Worm (Caenorhabditis elegans): Measurements from ENCODE around the gene srsx-15.

Gene srsx-15

ce11 chrIV:5658225-5658624 is 34.6 kb upstream of the srsx-15 start:
- TF ChIP-seq elt-1 (tag; optimal IDR thresholded peaks at IDR 0.05) (no peak), fkh-2 (tag; optimal IDR thresholded peaks at IDR 0.05) (no peak), nhr-237 (tag; optimal IDR thresholded peaks at IDR 0.05) (no peak), elt-2 (tag; optimal IDR thresholded peaks at IDR 0.05) (peak; percentile 52), ceh-28 (tag; optimal IDR thresholded peaks at IDR 0.05) (no peak)

DNA sequence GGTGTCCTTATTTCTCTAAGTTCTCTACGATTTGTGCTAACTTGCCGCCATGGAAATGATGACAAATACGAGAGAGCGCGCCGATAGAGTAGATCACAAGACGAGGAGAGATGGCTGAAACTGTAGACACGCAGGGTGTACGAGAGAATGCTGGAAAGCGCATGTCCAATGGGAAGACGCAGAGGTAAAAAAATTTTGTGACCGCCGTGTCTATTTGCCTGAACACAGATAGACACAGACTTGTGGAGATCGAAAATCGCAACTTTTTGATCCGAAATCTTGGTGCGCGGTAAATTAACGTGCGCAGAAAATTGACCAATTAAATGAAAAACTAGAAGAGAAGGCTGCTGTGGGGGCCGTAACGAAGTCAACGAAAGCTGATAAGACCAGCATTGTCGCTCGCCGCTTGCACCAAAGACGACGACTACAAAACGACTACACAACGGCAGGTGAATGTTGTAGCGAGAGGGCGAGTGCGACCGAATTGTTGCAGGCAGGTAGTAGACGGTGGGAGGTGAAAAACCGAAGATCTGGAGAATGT is 33.6 kb upstream of the srsx-15 start:
- TF ChIP-seq ama-1 (optimal IDR thresholded peaks at IDR 0.05) (no peak), ztf-11 (tag; optimal IDR thresholded peaks at IDR 0.05) (no peak), ceh-16 (tag; optimal IDR thresholded peaks at IDR 0.05) (no peak), pqm-1 (tag; optimal IDR thresholded peaks at IDR 0.05) (peak; percentile 23), mdl-1 (tag; optimal IDR thresholded peaks at IDR 0.05) (no peak), nhr-11 (tag; optimal IDR thresholded peaks at IDR 0.05) (peak; percentile 67), ceh-9 (tag; optimal IDR thresholded peaks at IDR 0.05) (no peak), nhr-12 (tag; optimal IDR thresholded peaks at IDR 0.05) (no peak), egl-5 (tag; optimal IDR thresholded peaks at IDR 0.05) (no peak), lin-39 (tag; optimal IDR thresholded peaks at IDR 0.05) (peak; percentile 12), nhr-76 (tag; optimal IDR thresholded peaks at IDR 0.05) (no peak), unc-62 (GFP tag; optimal IDR thresholded peaks at IDR 0.05) (no peak), daf-12 (tag; optimal IDR thresholded peaks at IDR 0.05) (no peak), sea-2 (GFP tag; optimal IDR thresholded peaks at IDR 0.05) (no peak), R02D3.7 (tag; optimal IDR thresholded peaks at IDR 0.05) (peak; percentile 46), ZK546.5 (tag; optimal IDR thresholded peaks at IDR 0.05) (no peak), nhr-67 (tag; optimal IDR thresholded peaks at IDR 0.05) (no peak), nhr-23 (tag; optimal IDR thresholded peaks at IDR 0.05) (peak; percentile 94), nhr-25 (tag; optimal IDR thresholded peaks at IDR 0.05) (peak; percentile 94), fkh-10 (GFP tag; optimal IDR thresholded peaks at IDR 0.05) (no peak), elt-2 (tag; optimal IDR thresholded peaks at IDR 0.05) (peak; percentile 47), zag-1 (tag; optimal IDR thresholded peaks at IDR 0.05) (no peak), lsy-12 (tag; optimal IDR thresholded peaks at IDR 0.05) (peak; percentile 49), skn-1 (tag; optimal IDR thresholded peaks at IDR 0.05) (no peak), pha-4 (tag; optimal IDR thresholded peaks at IDR 0.05) (peak; percentile 81), ceh-82 (tag; optimal IDR thresholded peaks at IDR 0.05) (no peak), ztf-4 (tag; optimal IDR thresholded peaks at IDR 0.05) (peak; percentile 36), lin-15B (tag; optimal IDR thresholded peaks at IDR 0.05) (peak; percentile 62), jun-1 (tag; optimal IDR thresholded peaks at IDR 0.05) (peak; percentile 70), elt-3 (tag; optimal IDR thresholded peaks at IDR 0.05) (no peak), nhr-237 (tag; optimal IDR thresholded peaks at IDR 0.05) (no peak), fkh-2 (tag; optimal IDR thresholded peaks at IDR 0.05) (no peak), egl-27 (tag; optimal IDR thresholded peaks at IDR 0.05) (no peak), fos-1 (tag; optimal IDR thresholded peaks at IDR 0.05) (no peak), mml-1 (tag; optimal IDR thresholded peaks at IDR 0.05) (no peak), eor-1 (tag; optimal IDR thresholded peaks at IDR 0.05) (no peak), nhr-77 (tag; optimal IDR thresholded peaks at IDR 0.05) (no peak), ceh-28 (tag; optimal IDR thresholded peaks at IDR 0.05) (peak; percentile 67), nfya-1 (tag; optimal IDR thresholded peaks at IDR 0.05; ENCODE audit: insufficient read depth) (peak; percentile 84), snpc-4 (tag; optimal IDR thresholded peaks at IDR 0.05) (peak; percentile 37), tbx-2 (tag; optimal IDR thresholded peaks at IDR 0.05) (peak; percentile 59), nhr-43 (tag; optimal IDR thresholded peaks at IDR 0.05; ENCODE audit: poor library complexity, severe bottlenecking) (peak; percentile 94), hmg-11 (tag; optimal IDR thresholded peaks at IDR 0.05) (peak; percentile 31), unc-39 (tag; optimal IDR thresholded peaks at IDR 0.05) (no peak), aly-2 (tag; optimal IDR thresholded peaks at IDR 0.05) (no peak), nhr-28 (tag; optimal IDR thresholded peaks at IDR 0.05) (no peak), elt-1 (tag; optimal IDR thresholded peaks at IDR 0.05) (no peak)

Data from whole organism, L3 larva.